Fruit fly (Drosophila melanogaster) Kc167 (cell line): ENCODE measurements around the gene IscU.

Experiments
- Sin3A ChIP-seq: fragments of >200 bp; optimal IDR thresholded peaks from 2 replicates; lab custom pipeline; 2018; ENCODE audit warnings: missing external identifiers
- h ChIP-seq: fragments of >200 bp; optimal IDR thresholded peaks from 3 replicates; lab custom pipeline; 2018; ENCODE audit warnings: missing external identifiers
- insv ChIP-seq: fragments of >200 bp; optimal IDR thresholded peaks from 3 replicates; lab custom pipeline; 2018; ENCODE audit warnings: missing external identifiers
- psq ChIP-seq: fragments of >200 bp; optimal IDR thresholded peaks from 2 replicates; lab custom pipeline; 2017; ENCODE audit warnings: missing external identifiers

- TF ChIP-seq insv (no peak), psq (lab: Kevin White, UChicago) (no peak), h (no peak), Sin3A (lab: Kevin White, UChicago) (no peak)
Measured at dm6 chr3R:8815074-8815473, 8.9 kb downstream of the IscU start.
